Worm (Caenorhabditis elegans) whole organism, young adult: ENCODE results near the gene C05D9.4.

Source experiments
- K11D2.4 ChIP-seq: fragments of 200-800 bp; sonication (Bioruptor generic); IDR thresholded peaks from 2 replicates; pipeline ENCODE4 v1.3.6; 2022; ENCODE audit warnings: missing genetic modification reagents, missing genetic modification characterization, missing compliant biosample characterization
- bed-2 ChIP-seq: fragments of 200-800 bp; sonication (Bioruptor generic); IDR thresholded peaks from 2 replicates; pipeline ENCODE4 v1.3.6; 2022; ENCODE audit warnings: missing genetic modification reagents, missing genetic modification characterization, missing compliant biosample characterization
- cebp-1 ChIP-seq, 2 experiments: fragments of 200-800 bp in 1 of 2; sonication (Bioruptor generic) in 1 of 2; sonication (generic microtip) in 1 of 2; IDR thresholded peaks in 1 of 2; optimal IDR thresholded peaks in 1 of 2; 2 replicates each; pipeline versions ENCODE4 v1.3.6 to Lab custom; 2017 to 2022; ENCODE audit warnings: missing compliant biosample characterization in 2 of 2, missing genetic modification characterization in 2 of 2, mild to moderate bottlenecking in 1 of 2, missing genetic modification reagents in 1 of 2, moderate library complexity in 1 of 2
- dox-1 ChIP-seq: fragments of 200-800 bp; sonication (Bioruptor generic); IDR thresholded peaks from 2 replicates; pipeline ENCODE4 v1.3.6; 2022; ENCODE audit warnings: missing genetic modification reagents, missing genetic modification characterization, missing compliant biosample characterization
- madf-6 ChIP-seq: fragments of 200-800 bp; sonication (Bioruptor generic); IDR thresholded peaks from 2 replicates; pipeline ENCODE4 v1.3.6; 2022; ENCODE audit warnings: missing genetic modification reagents, missing genetic modification characterization, missing compliant biosample characterization

Gene C05D9.4

DNA sequence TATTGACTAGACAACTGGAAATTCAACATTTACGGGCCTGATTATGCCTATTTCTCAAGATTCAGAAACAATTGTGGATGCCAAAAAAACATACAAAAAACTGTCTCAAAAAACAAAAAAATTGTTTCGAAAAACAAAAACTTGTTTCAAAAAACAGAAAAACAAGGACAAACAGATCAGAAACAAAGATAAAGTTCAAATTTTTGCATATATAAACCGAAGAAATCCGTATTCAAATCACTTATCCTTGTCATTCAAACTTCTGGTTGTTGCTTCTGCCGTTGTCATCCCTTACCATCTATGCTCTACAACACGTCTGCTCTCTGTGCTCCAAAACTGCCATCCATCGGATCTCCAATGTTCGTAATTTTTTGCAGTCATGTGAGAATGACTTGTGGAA lies 46.8 kb downstream of the C05D9.4 start, which contains the start of gene R193.1:
TSS of gene R193.1 (plus strand) at position 301 of the 400 bp plus-strand sequence.
- TF ChIP-seq K11D2.4 (no peak), dox-1 (GFP tag; lab: Robert Waterston, UW) (no peak), madf-6 (no peak), bed-2 (no peak), cebp-1 (GFP tag; IDR thresholded peaks at IDR 0.05; lab: Robert Waterston, UW) (no peak), cebp-1 (tag; optimal IDR thresholded peaks at IDR 0.05; lab: Kevin White, UChicago) (no peak)
